Worm (Caenorhabditis elegans) whole organism, L1 larva: Measurements from ENCODE around the gene tag-196.

ENCODE experiments used
- aly-2 ChIP-seq: fragments of 150-350 bp; optimal IDR thresholded peaks from 2 replicates; lab custom pipeline; 2014; ENCODE audit warnings: missing biosample characterization, missing genetic modification characterization
- ama-1 ChIP-seq: fragments of 150-350 bp; optimal IDR thresholded peaks from 2 replicates; lab custom pipeline; 2014
- dpl-1 ChIP-seq, 3 experiments: fragments of 150-350 bp in 2 of 3; sonication (generic microtip) in 1 of 3; optimal IDR thresholded peaks; 2 replicates each; lab custom pipeline; 2014 to 2017; ENCODE audit warnings: missing biosample characterization in 3 of 3, missing genetic modification characterization in 3 of 3, missing genetic modification reagents in 3 of 3
- lin-15B ChIP-seq: fragments of 150-350 bp; sonication (generic microtip); optimal IDR thresholded peaks from 3 replicates; lab custom pipeline; 2014; ENCODE audit warnings: missing biosample characterization, missing genetic modification characterization
- lin-39 ChIP-seq: fragments of 150-350 bp; optimal IDR thresholded peaks from 2 replicates; lab custom pipeline; 2014; ENCODE audit warnings: missing biosample characterization, missing genetic modification reagents, missing genetic modification characterization
- lir-3 ChIP-seq: sonication (generic microtip); optimal IDR thresholded peaks from 2 replicates; lab custom pipeline; 2016; ENCODE audit warnings: mild to moderate bottlenecking, missing genetic modification characterization, moderate library complexity, missing compliant biosample characterization; ENCODE audit not compliant: poor library complexity
- nhr-11 ChIP-seq: fragments of 150-350 bp; optimal IDR thresholded peaks from 2 replicates; lab custom pipeline; 2014; ENCODE audit warnings: missing biosample characterization, missing genetic modification characterization
- nhr-237 ChIP-seq: fragments of 150-350 bp; optimal IDR thresholded peaks from 2 replicates; lab custom pipeline; 2014; ENCODE audit warnings: missing biosample characterization, missing genetic modification characterization
- nhr-28 ChIP-seq: fragments of 150-350 bp; optimal IDR thresholded peaks from 2 replicates; lab custom pipeline; 2014; ENCODE audit warnings: missing biosample characterization, missing genetic modification characterization
- nhr-76 ChIP-seq: sonication (generic microtip); optimal IDR thresholded peaks from 2 replicates; lab custom pipeline; 2017; ENCODE audit warnings: missing biosample characterization, missing genetic modification characterization
- nhr-85 ChIP-seq: sonication (generic microtip); peaks from one replicate; lab custom pipeline; 2016; ENCODE audit warnings: missing genetic modification characterization, inconsistent platforms, missing compliant biosample characterization
- skn-1 ChIP-seq: fragments of 150-350 bp; optimal IDR thresholded peaks from 2 replicates; lab custom pipeline; 2014; ENCODE audit warnings: missing biosample characterization, missing genetic modification characterization
- sptf-1 ChIP-seq: fragments of 150-350 bp; optimal IDR thresholded peaks from 2 replicates; lab custom pipeline; 2014; ENCODE audit warnings: missing biosample characterization, missing genetic modification characterization

ce11 chrV:8615711-8616110 lies 21.0 kb downstream of the tag-196 start:
- no peak for TF ChIP-seq nhr-76
- TF ChIP-seq aly-2 (tag; lab: Kevin White, UChicago), result peak; percentile 13
- no peak for TF ChIP-seq lin-39 (tag; lab: Kevin White, UChicago)
- TF ChIP-seq nhr-85, result no peak
- no peak for TF ChIP-seq sptf-1 (tag; lab: Kevin White, UChicago)
- no peak for TF ChIP-seq dpl-1 (GFP tag; optimal IDR thresholded peaks at IDR 0.05; lab: Kevin White, UChicago)
- TF ChIP-seq lir-3 (tag; lab: Kevin White, UChicago), result no peak
- no peak for TF ChIP-seq nhr-28 (tag; lab: Kevin White, UChicago)
- TF ChIP-seq ama-1 (lab: Kevin White, UChicago), result no peak
- no peak for TF ChIP-seq skn-1 (tag; lab: Kevin White, UChicago)
- no peak for TF ChIP-seq nhr-11
- no peak for TF ChIP-seq nhr-237 (tag; lab: Kevin White, UChicago)
- no peak for TF ChIP-seq lin-15B (tag; lab: Kevin White, UChicago)
